Worm (Caenorhabditis elegans) whole organism, young adult: ENCODE measurements around the gene gei-13.

Source experiments
- B0261.1 ChIP-seq: sonication (generic microtip); optimal IDR thresholded peaks from 2 replicates; lab custom pipeline; 2016; ENCODE audit warnings: mild to moderate bottlenecking, missing genetic modification characterization, moderate library complexity, missing compliant biosample characterization
- F10E7.11 ChIP-seq: sonication (generic microtip); optimal IDR thresholded peaks from 2 replicates; lab custom pipeline; 2017; ENCODE audit warnings: mild to moderate bottlenecking, missing genetic modification characterization, moderate library complexity, missing compliant biosample characterization
- F52B5.7 ChIP-seq: sonication (generic microtip); optimal IDR thresholded peaks from 2 replicates; lab custom pipeline; 2016; ENCODE audit warnings: mild to moderate bottlenecking, missing genetic modification characterization, missing compliant biosample characterization
- T07F8.4 ChIP-seq: sonication (generic microtip); optimal IDR thresholded peaks from 2 replicates; lab custom pipeline; 2016; ENCODE audit warnings: mild to moderate bottlenecking, missing genetic modification characterization, moderate library complexity, missing compliant biosample characterization
- Y95B8A.8 ChIP-seq: fragments of 200-800 bp; sonication (Bioruptor generic); IDR thresholded peaks from 2 replicates; pipeline ENCODE4 v1.3.6; 2022; ENCODE audit warnings: missing genetic modification reagents, missing genetic modification characterization, missing compliant biosample characterization
- aptf-3 ChIP-seq: fragments of 200-800 bp; sonication (Bioruptor generic); IDR thresholded peaks from 2 replicates; pipeline ENCODE4 v1.3.6; 2022; ENCODE audit warnings: missing genetic modification characterization, missing compliant biosample characterization
- attf-5 ChIP-seq: fragments of 200-800 bp; sonication (Bioruptor generic); optimal IDR thresholded peaks from 2 replicates; lab custom pipeline; 2018; ENCODE audit warnings: mild to moderate bottlenecking, missing genetic modification characterization, missing compliant biosample characterization
- cebp-2 ChIP-seq: fragments of 200-800 bp; sonication (Bioruptor generic); IDR thresholded peaks from 2 replicates; pipeline ENCODE4 v1.3.6; 2022; ENCODE audit warnings: missing genetic modification characterization, missing compliant biosample characterization
- ceh-100 ChIP-seq: fragments of 200-800 bp; sonication (Bioruptor generic); IDR thresholded peaks from 2 replicates; pipeline ENCODE4 v1.3.6; 2022; ENCODE audit warnings: missing genetic modification reagents, missing genetic modification characterization, missing compliant biosample characterization
- ceh-40 ChIP-seq: fragments of 200-800 bp; sonication (Bioruptor generic); IDR thresholded peaks from 2 replicates; pipeline ENCODE4 v1.3.6; 2022; ENCODE audit warnings: missing genetic modification characterization, missing compliant biosample characterization
- ceh-79 ChIP-seq: sonication (generic microtip); optimal IDR thresholded peaks from 2 replicates; lab custom pipeline; 2017; ENCODE audit warnings: mild to moderate bottlenecking, missing genetic modification characterization, missing compliant biosample characterization
- die-1 ChIP-seq: sonication (generic microtip); optimal IDR thresholded peaks from 2 replicates; lab custom pipeline; 2016; ENCODE audit warnings: missing genotype, mild to moderate bottlenecking, missing genetic modification characterization, missing compliant biosample characterization
- dox-1 ChIP-seq: fragments of 200-800 bp; sonication (Bioruptor generic); IDR thresholded peaks from 2 replicates; pipeline ENCODE4 v1.3.6; 2022; ENCODE audit warnings: missing genetic modification reagents, missing genetic modification characterization, missing compliant biosample characterization
- dpl-1 ChIP-seq: fragments of 150-350 bp; optimal IDR thresholded peaks from 2 replicates; lab custom pipeline; 2014; ENCODE audit warnings: missing biosample characterization, missing genetic modification reagents, missing genetic modification characterization
- ets-4 ChIP-seq: fragments of 200-800 bp; sonication (Bioruptor generic); optimal IDR thresholded peaks from 2 replicates; lab custom pipeline; 2018; ENCODE audit warnings: mild to moderate bottlenecking, missing genetic modification characterization, missing compliant biosample characterization
- fkh-3 ChIP-seq: sonication (generic microtip); optimal IDR thresholded peaks from 2 replicates; lab custom pipeline; 2016; ENCODE audit warnings: mild to moderate bottlenecking, missing genetic modification characterization, missing compliant biosample characterization
- gei-17 ChIP-seq: fragments of 200-800 bp; sonication (Bioruptor generic); optimal IDR thresholded peaks from 2 replicates; lab custom pipeline; 2018; ENCODE audit warnings: mild to moderate bottlenecking, missing genetic modification characterization, missing compliant biosample characterization
- him-1 ChIP-seq: sonication (generic microtip); optimal IDR thresholded peaks from 2 replicates; lab custom pipeline; 2016; ENCODE audit warnings: missing genotype, missing genetic modification reagents, missing genetic modification characterization, missing compliant biosample characterization
- hlh-26 ChIP-seq: fragments of 200-800 bp; sonication (Bioruptor generic); conservative IDR thresholded peaks from 2 replicates; pipeline ENCODE4 v1.3.6; 2022; ENCODE audit warnings: missing genetic modification reagents, missing genetic modification characterization, missing compliant biosample characterization
- hmg-1.2 ChIP-seq: fragments of 200-800 bp; sonication (Bioruptor generic); IDR thresholded peaks from 2 replicates; pipeline ENCODE4 v1.3.6; 2022; ENCODE audit warnings: missing genetic modification reagents, missing genetic modification characterization, missing compliant biosample characterization
- hrde-1 ChIP-seq: sonication (generic microtip); optimal IDR thresholded peaks from 2 replicates; lab custom pipeline; 2016; ENCODE audit warnings: missing genetic modification characterization, mild to moderate bottlenecking, missing compliant biosample characterization, moderate library complexity, missing genotype, missing genetic modification reagents, borderline replicate concordance
- lin-40 ChIP-seq: sonication (generic microtip); optimal IDR thresholded peaks from 2 replicates; lab custom pipeline; 2016; ENCODE audit warnings: missing genetic modification characterization, mild to moderate bottlenecking, missing compliant biosample characterization, missing genotype, missing genetic modification reagents
- mxl-1 ChIP-seq: sonication (generic microtip); optimal IDR thresholded peaks from 2 replicates; lab custom pipeline; 2016; ENCODE audit warnings: missing genetic modification characterization, missing compliant biosample characterization
- nfyb-1 ChIP-seq: fragments of 200-800 bp; sonication (Bioruptor generic); IDR thresholded peaks from 2 replicates; pipeline ENCODE4 v1.3.6; 2022; ENCODE audit warnings: missing genetic modification reagents, missing genetic modification characterization, missing compliant biosample characterization
- pha-4 ChIP-seq: fragments of 150-350 bp; sonication (generic microtip); optimal IDR thresholded peaks from 2 replicates; lab custom pipeline; 2014; ENCODE audit warnings: missing biosample characterization, missing genetic modification reagents, missing genetic modification characterization
- rcor-1 ChIP-seq: fragments of 200-800 bp; sonication (Bioruptor generic); IDR thresholded peaks from 2 replicates; pipeline ENCODE4 v1.3.6; 2022; ENCODE audit warnings: missing genetic modification reagents, missing genetic modification characterization, missing compliant biosample characterization
- snpc-1.3 ChIP-seq: sonication (generic microtip); optimal IDR thresholded peaks from 2 replicates; lab custom pipeline; 2017; ENCODE audit warnings: missing genetic modification characterization, mild to moderate bottlenecking, missing compliant biosample characterization, antibody characterized with exemption, moderate library complexity, missing genotype, missing genetic modification reagents; ENCODE audit not compliant: insufficient read depth
- snpc-3.4 ChIP-seq: sonication (generic microtip); optimal IDR thresholded peaks from 2 replicates; lab custom pipeline; 2017; ENCODE audit warnings: missing genetic modification characterization, mild to moderate bottlenecking, missing compliant biosample characterization, antibody characterized with exemption, moderate library complexity, missing genotype, missing genetic modification reagents
- tbp1 ChIP-seq: fragments of 200-800 bp; sonication (Bioruptor generic); optimal IDR thresholded peaks from 2 replicates; lab custom pipeline; 2018; ENCODE audit warnings: mild to moderate bottlenecking, missing genetic modification characterization, missing compliant biosample characterization
- tlf-1 ChIP-seq: fragments of 200-800 bp; sonication (Bioruptor generic); optimal IDR thresholded peaks from 2 replicates; lab custom pipeline; 2018; ENCODE audit warnings: mild to moderate bottlenecking, missing genetic modification characterization, missing compliant biosample characterization
- zfh-2 ChIP-seq: fragments of 200-800 bp; sonication (Bioruptor generic); conservative IDR thresholded peaks from 2 replicates; pipeline ENCODE4 v1.3.6; 2022; ENCODE audit warnings: missing genetic modification reagents, missing genetic modification characterization, missing compliant biosample characterization
- zim-3 ChIP-seq: sonication (generic microtip); optimal IDR thresholded peaks from 2 replicates; lab custom pipeline; 2017; ENCODE audit warnings: mild to moderate bottlenecking, missing genetic modification characterization, moderate library complexity, missing compliant biosample characterization
- ztf-18 ChIP-seq: sonication (generic microtip); optimal IDR thresholded peaks from 2 replicates; lab custom pipeline; 2016; ENCODE audit warnings: missing genotype, mild to moderate bottlenecking, missing genetic modification characterization, missing compliant biosample characterization
- ztf-26 ChIP-seq: sonication (generic microtip); optimal IDR thresholded peaks from 2 replicates; lab custom pipeline; 2017; ENCODE audit warnings: missing genetic modification characterization, missing compliant biosample characterization

Gene gei-13

DNA sequence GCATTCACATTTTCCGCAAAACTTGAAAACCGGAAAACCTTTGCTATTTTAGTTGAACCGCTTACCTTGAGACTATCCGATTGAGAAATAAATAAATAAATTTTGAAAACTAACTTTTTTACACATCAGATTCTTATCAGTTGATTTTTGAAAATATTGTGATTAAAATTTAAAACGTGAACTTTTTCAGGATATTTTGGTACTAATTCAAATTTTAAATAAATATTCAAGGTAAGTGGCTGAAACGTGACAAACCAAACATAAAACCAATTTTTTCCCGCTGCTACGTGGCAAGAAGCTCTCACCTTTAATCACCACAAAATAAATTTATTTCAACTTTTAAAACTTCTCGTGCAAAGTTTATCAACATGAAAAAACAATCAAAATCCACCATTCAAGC, 15.0 kb upstream of the gei-13 start, which contains the start of gene C15H7.3:
C15H7.3 (minus strand) TSS at position 101 of the 400 bp plus-strand sequence.
- no peak for TF ChIP-seq snpc-3.4
- no peak for TF ChIP-seq dox-1 (GFP tag; lab: Robert Waterston, UW)
- TF ChIP-seq F10E7.11 (tag; lab: Kevin White, UChicago), result no peak
- no peak for TF ChIP-seq ets-4 (GFP tag; lab: Kevin White, UChicago)
- TF ChIP-seq tlf-1, result no peak
- no peak for TF ChIP-seq ztf-26 (tag; lab: Kevin White, UChicago)
- no peak for TF ChIP-seq attf-5 (GFP tag; lab: Kevin White, UChicago)
- no peak for TF ChIP-seq dpl-1
- no peak for TF ChIP-seq hmg-1.2 (GFP tag; lab: Robert Waterston, UW)
- no peak for TF ChIP-seq hlh-26
- no peak for TF ChIP-seq hrde-1
- TF ChIP-seq aptf-3 (GFP tag; lab: Robert Waterston, UW), result no peak
- TF ChIP-seq Y95B8A.8, result no peak
- TF ChIP-seq die-1 (tag; lab: Kevin White, UChicago), result no peak
- TF ChIP-seq F52B5.7 (tag; lab: Kevin White, UChicago), result no peak
- no peak for TF ChIP-seq fkh-3

DNA sequence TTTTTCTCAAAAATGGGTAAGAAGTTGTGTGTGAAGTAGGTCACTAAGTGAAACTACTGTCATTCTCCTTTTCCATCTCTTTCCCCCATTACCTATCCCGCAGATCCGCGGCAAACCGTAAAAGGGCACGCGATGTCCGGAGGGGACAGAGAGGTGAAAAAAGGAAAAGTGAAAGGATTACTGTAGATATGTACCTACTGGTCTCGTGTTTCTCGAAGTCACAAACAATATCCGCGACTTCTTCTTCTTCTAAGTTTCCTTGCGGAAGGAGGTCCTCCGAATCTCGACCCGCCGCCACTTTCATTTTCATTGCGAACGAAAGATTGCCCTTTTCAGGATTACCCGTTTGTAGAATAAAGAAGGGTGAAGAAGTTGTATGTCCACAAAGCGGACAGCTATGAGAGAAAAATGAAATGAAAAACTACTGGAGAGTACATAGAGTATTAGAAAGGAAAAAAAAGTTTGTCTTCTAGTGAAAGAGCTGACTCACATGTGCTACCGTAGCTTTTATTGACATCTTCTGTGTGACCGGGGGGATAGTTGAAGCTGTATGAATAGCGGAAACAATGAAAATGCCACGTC, 9.6 kb upstream of the gei-13 start:
- TF ChIP-seq rcor-1 (GFP tag; lab: Robert Waterston, UW) (no peak), snpc-3.4 (no peak), ceh-40 (GFP tag; lab: Robert Waterston, UW) (no peak), dpl-1 (no peak), B0261.1 (no peak), tlf-1 (no peak), cebp-2 (no peak), lin-40 (tag; lab: Kevin White, UChicago) (no peak), zim-3 (tag; lab: Kevin White, UChicago) (no peak)

DNA sequence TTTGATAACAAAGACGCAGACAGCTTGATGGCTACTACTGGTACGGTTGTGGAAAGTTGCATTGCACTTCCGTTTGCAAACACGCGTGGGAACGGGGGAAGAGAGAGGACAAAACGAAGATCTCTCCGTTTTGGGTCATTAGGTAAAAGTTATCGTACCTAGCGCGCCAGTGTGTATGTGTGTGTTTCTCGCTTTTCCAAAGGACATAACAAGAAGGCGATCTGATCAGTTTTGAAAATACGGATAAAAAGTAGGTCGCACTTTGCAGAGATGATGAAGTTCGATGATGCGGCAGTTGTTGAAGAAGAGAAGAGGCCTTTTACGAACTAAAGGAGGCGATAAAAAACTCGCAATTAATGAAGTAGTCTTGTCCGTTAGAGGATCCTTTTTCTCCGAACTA, 8.2 kb upstream of the gei-13 start:
- TF ChIP-seq ceh-79 (no peak), gei-17 (no peak), pha-4 (tag; lab: Kevin White, UChicago) (no peak), T07F8.4 (no peak), tbp1 (GFP tag; lab: Kevin White, UChicago) (no peak), zim-3 (tag; lab: Kevin White, UChicago) (no peak), ceh-100 (GFP tag; lab: Robert Waterston, UW) (no peak), nfyb-1 (no peak), mxl-1 (no peak)
- TF ChIP-seq, all 124 proteins: peak for 0

DNA sequence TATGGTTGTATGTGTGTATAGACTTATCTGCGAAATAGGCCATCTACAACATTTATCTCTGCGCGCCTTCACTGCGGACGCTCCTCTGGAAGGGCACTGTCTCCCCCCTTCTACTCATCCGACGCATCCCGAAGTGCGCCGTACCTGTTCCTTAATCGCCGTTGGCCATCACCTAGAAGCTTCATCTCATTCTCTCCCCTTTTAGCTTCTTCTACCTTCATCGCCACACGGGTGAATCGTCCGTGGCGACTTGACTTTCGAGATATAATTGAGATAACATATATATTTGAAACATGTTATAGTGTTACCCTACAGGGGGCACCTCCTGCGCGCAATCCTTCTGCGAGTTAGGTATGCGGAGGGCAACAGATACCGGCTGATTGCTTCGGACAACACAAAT, 5.2 kb upstream of the gei-13 start:
- 0 out of 2 replicates have a peak, but pooled peaks have one; percentile 44 for TF ChIP-seq zfh-2
- no peak for TF ChIP-seq gei-17
- TF ChIP-seq him-1 (tag; lab: Kevin White, UChicago), result no peak
- TF ChIP-seq ztf-18, result no peak
- TF ChIP-seq snpc-1.3, result no peak
